Fruit fly (Drosophila melanogaster) whole organism, adult: ENCODE results near the gene CG18766.

Source experiments
- CG11617 ChIP-seq: fragments of 200-800 bp; sonication (Bioruptor generic); optimal IDR thresholded peaks from 2 replicates; lab custom pipeline; 2017; ENCODE audit warnings: mild to moderate bottlenecking, missing biosample characterization, missing genetic modification reagents, missing genetic modification characterization
- CG12768 ChIP-seq: fragments of 200-800 bp; sonication (Bioruptor generic); optimal IDR thresholded peaks from 2 replicates; lab custom pipeline; 2017; ENCODE audit warnings: missing biosample characterization, missing genetic modification characterization, mild to moderate bottlenecking, moderate library complexity, missing genetic modification reagents
- CG14711 ChIP-seq: fragments of 200-800 bp; sonication (Bioruptor generic); optimal IDR thresholded peaks from 2 replicates; lab custom pipeline; 2018; ENCODE audit warnings: missing biosample characterization, mild to moderate bottlenecking, missing genetic modification characterization, moderate library complexity
- CG1620 ChIP-seq: fragments of 200-800 bp; sonication (Bioruptor generic); optimal IDR thresholded peaks from 2 replicates; lab custom pipeline; 2016; ENCODE audit warnings: missing biosample characterization, missing genetic modification characterization
- CG33017 ChIP-seq: fragments of 200-800 bp; sonication (Bioruptor generic); optimal IDR thresholded peaks from 2 replicates; lab custom pipeline; 2018; ENCODE audit warnings: missing biosample characterization, mild to moderate bottlenecking, missing genetic modification characterization, moderate library complexity
- CG5204 ChIP-seq: fragments of 200-800 bp; sonication (Bioruptor generic); optimal IDR thresholded peaks from 2 replicates; lab custom pipeline; 2016; ENCODE audit warnings: missing biosample characterization, missing genetic modification characterization
- CG7045 ChIP-seq: fragments of 200-800 bp; sonication (Bioruptor generic); optimal IDR thresholded peaks from 2 replicates; lab custom pipeline; 2017; ENCODE audit warnings: missing biosample characterization, mild to moderate bottlenecking, missing genetic modification characterization
- CG7101 ChIP-seq: fragments of 200-800 bp; sonication (Bioruptor generic); optimal IDR thresholded peaks from 2 replicates; lab custom pipeline; 2018; ENCODE audit warnings: missing biosample characterization, mild to moderate bottlenecking, missing genetic modification characterization, moderate library complexity
- Clk ChIP-seq: fragments of 200-800 bp; sonication (Bioruptor generic); optimal IDR thresholded peaks from 2 replicates; lab custom pipeline; 2017; ENCODE audit warnings: missing biosample characterization, missing genetic modification characterization
- Crg-1 ChIP-seq: fragments of 200-800 bp; sonication (Bioruptor generic); optimal IDR thresholded peaks from 2 replicates; lab custom pipeline; 2016; ENCODE audit warnings: missing biosample characterization, missing genetic modification characterization
- Hr96 ChIP-seq: fragments of 200-800 bp; sonication (Bioruptor generic); optimal IDR thresholded peaks from 2 replicates; lab custom pipeline; 2016; ENCODE audit warnings: missing biosample characterization, missing genetic modification characterization
- Mnt ChIP-seq: fragments of 200-800 bp; sonication (Bioruptor generic); optimal IDR thresholded peaks from 2 replicates; lab custom pipeline; 2016; ENCODE audit warnings: missing biosample characterization, mild to moderate bottlenecking, missing genetic modification characterization
- bab1 ChIP-seq: fragments of 200-800 bp; sonication (Bioruptor generic); optimal IDR thresholded peaks from 3 replicates; lab custom pipeline; 2019; ENCODE audit warnings: missing biosample characterization, mild to moderate bottlenecking, missing genetic modification characterization, moderate library complexity
- cic ChIP-seq: fragments of 200-800 bp; sonication (Bioruptor generic); optimal IDR thresholded peaks from 2 replicates; lab custom pipeline; 2017; ENCODE audit warnings: missing biosample characterization, mild to moderate bottlenecking, missing genetic modification characterization, moderate library complexity
- cnc ChIP-seq, 2 experiments: fragments of >200 bp; optimal IDR thresholded peaks; 2 replicates each; lab custom pipeline; 2017
- kay ChIP-seq: fragments of 200-800 bp; sonication (Bioruptor generic); peaks from one replicate; lab custom pipeline; 2016; ENCODE audit warnings: missing biosample characterization, missing genetic modification characterization, borderline replicate concordance
- ovo ChIP-seq: fragments of 200-800 bp; sonication (Bioruptor generic); optimal IDR thresholded peaks from 2 replicates; lab custom pipeline; 2016; ENCODE audit warnings: missing biosample characterization, missing genetic modification characterization
- pad ChIP-seq: fragments of 200-800 bp; sonication (Bioruptor generic); optimal IDR thresholded peaks from 3 replicates; lab custom pipeline; 2017; ENCODE audit warnings: missing biosample characterization, missing genetic modification characterization, mild to moderate bottlenecking, moderate library complexity, missing genetic modification reagents
- tj ChIP-seq: fragments of 200-800 bp; sonication (Bioruptor generic); optimal IDR thresholded peaks from 3 replicates; lab custom pipeline; 2017; ENCODE audit warnings: missing biosample characterization, mild to moderate bottlenecking, missing genetic modification characterization, moderate library complexity
- toe ChIP-seq: fragments of 200-800 bp; sonication (Bioruptor generic); optimal IDR thresholded peaks from 2 replicates; lab custom pipeline; 2016; ENCODE audit warnings: missing biosample characterization, missing genetic modification characterization

The CG18766 gene

dm6 chr3R:27201538-27202281, 43.3 kb downstream of the CG18766 start:
- no peak for TF ChIP-seq CG7101
- TF ChIP-seq Clk = no peak
- TF ChIP-seq Mnt = no peak
- TF ChIP-seq Crg-1 (GFP tag; lab: Kevin White, UChicago) = no peak
- no peak for TF ChIP-seq CG7045 (GFP tag; lab: Kevin White, UChicago)
- no peak for TF ChIP-seq toe (GFP tag; lab: Kevin White, UChicago)
- TF ChIP-seq CG1620 (GFP tag; lab: Kevin White, UChicago) = no peak
- TF ChIP-seq CG14711 = no peak
- TF ChIP-seq cic (GFP tag; lab: Kevin White, UChicago) = no peak
- no peak for TF ChIP-seq CG11617
- TF ChIP-seq Hr96 = no peak
- no peak for TF ChIP-seq CG5204 (GFP tag; lab: Kevin White, UChicago)
- no peak for TF ChIP-seq kay (GFP tag; lab: Kevin White, UChicago)
- TF ChIP-seq bab1 = no peak
- TF ChIP-seq CG12768 (GFP tag; lab: Kevin White, UChicago) = no peak
- TF ChIP-seq CG33017 = no peak

- TF ChIP-seq CG7045 (GFP tag; lab: Kevin White, UChicago) = no peak
- no peak for TF ChIP-seq pad
- no peak for TF ChIP-seq CG7101
- no peak for TF ChIP-seq CG11617
- TF ChIP-seq ovo (GFP tag; lab: Kevin White, UChicago) = no peak
- no peak for TF ChIP-seq kay (GFP tag; lab: Kevin White, UChicago)
- no peak for TF ChIP-seq Hr96
- TF ChIP-seq CG14711 = no peak
- no peak for TF ChIP-seq Clk
Measured at dm6 chr3R:27198883-27199780, 45.9 kb downstream of the CG18766 start.

- TF ChIP-seq Clk = no peak
Measured at dm6 chr3R:27197581-27197980, 47.5 kb downstream of the CG18766 start.

dm6 chr3R:27196866-27197265, 48.2 kb downstream of the CG18766 start:
- TF ChIP-seq Hr96 (no peak), Clk (no peak), CG11617 (no peak), CG7045 (GFP tag; lab: Kevin White, UChicago) (no peak), bab1 (no peak)

dm6 chr3R:27194106-27194505, 50.9 kb downstream of the CG18766 start, which contains the start of gene Ser:
Gene Ser, minus strand, starts transcription at chr3R:27194267.
- TF ChIP-seq bab1 (no peak), CG7101 (no peak), toe (GFP tag; lab: Kevin White, UChicago) (no peak), CG5204 (GFP tag; lab: Kevin White, UChicago) (no peak), CG12768 (GFP tag; lab: Kevin White, UChicago) (no peak), CG7045 (GFP tag; lab: Kevin White, UChicago) (no peak), CG14711 (no peak), Crg-1 (GFP tag; lab: Kevin White, UChicago) (no peak), kay (GFP tag; lab: Kevin White, UChicago) (no peak), pad (no peak), cic (GFP tag; lab: Kevin White, UChicago) (no peak), Mnt (no peak)

- TF ChIP-seq CG7045 (GFP tag; lab: Kevin White, UChicago) = no peak
- no peak for TF ChIP-seq cic (GFP tag; lab: Kevin White, UChicago)
- TF ChIP-seq bab1 = no peak
- no peak for TF ChIP-seq CG11617
- no peak for TF ChIP-seq pad
- TF ChIP-seq cnc (optimal IDR thresholded peaks at IDR 0.05; lab: Kevin White, UChicago) = no peak
- no peak for TF ChIP-seq kay (GFP tag; lab: Kevin White, UChicago)
- no peak for TF ChIP-seq Hr96
- TF ChIP-seq CG33017 = no peak
- no peak for TF ChIP-seq CG5204 (GFP tag; lab: Kevin White, UChicago)
- TF ChIP-seq ovo (GFP tag; lab: Kevin White, UChicago) = no peak
- TF ChIP-seq Clk = no peak
- TF ChIP-seq CG1620 (GFP tag; lab: Kevin White, UChicago) = no peak
- no peak for TF ChIP-seq tj (GFP tag; lab: Kevin White, UChicago)
- no peak for TF ChIP-seq CG12768 (GFP tag; lab: Kevin White, UChicago)
- TF ChIP-seq toe (GFP tag; lab: Kevin White, UChicago) = no peak
- TF ChIP-seq Crg-1 (GFP tag; lab: Kevin White, UChicago) = no peak
- TF ChIP-seq CG7101 = no peak
- TF ChIP-seq CG14711 = no peak
- no peak for TF ChIP-seq Mnt
Measured at dm6 chr3R:27193079-27193478, 52.0 kb downstream of the CG18766 start.
